Worm (Caenorhabditis elegans) whole organism, L2 larva: ENCODE measurements around the gene nhr-207.

Source experiments
- Y55F3AM.14 ChIP-seq: fragments of 200-800 bp; sonication (Bioruptor generic); optimal IDR thresholded peaks from 2 replicates; lab custom pipeline; 2018; ENCODE audit warnings: mild to moderate bottlenecking, missing genetic modification characterization, missing compliant biosample characterization
- ama-1 ChIP-seq: fragments of 150-350 bp; optimal IDR thresholded peaks from 2 replicates; lab custom pipeline; 2018; ENCODE audit warnings: inconsistent platforms
- fos-1 ChIP-seq: fragments of 150-350 bp; optimal IDR thresholded peaks from 2 replicates; lab custom pipeline; 2014; ENCODE audit warnings: missing biosample characterization, missing genetic modification characterization
- lin-11 ChIP-seq: fragments of 150-350 bp; sonication (generic microtip); optimal IDR thresholded peaks from 2 replicates; lab custom pipeline; 2014; ENCODE audit warnings: missing biosample characterization, missing genetic modification characterization, inconsistent platforms, mixed read lengths
- lin-13 ChIP-seq: fragments of 150-350 bp; optimal IDR thresholded peaks from 2 replicates; lab custom pipeline; 2014; ENCODE audit warnings: missing biosample characterization, missing genetic modification reagents, missing genetic modification characterization
- nhr-11 ChIP-seq: fragments of 150-350 bp; optimal IDR thresholded peaks from 2 replicates; lab custom pipeline; 2014; ENCODE audit warnings: missing biosample characterization, missing genetic modification characterization
- unc-62 ChIP-seq: fragments of 150-350 bp; optimal IDR thresholded peaks from 2 replicates; lab custom pipeline; 2014; ENCODE audit warnings: missing biosample characterization, missing genetic modification reagents, missing genetic modification characterization

- TF ChIP-seq unc-62 (GFP tag; lab: Kevin White, UChicago) (no peak), lin-11 (no peak), fos-1 (tag; lab: Kevin White, UChicago) (no peak), Y55F3AM.14 (no peak), nhr-11 (no peak), ama-1 (peak; percentile 58), lin-13 (GFP tag; lab: Kevin White, UChicago) (no peak)
Measured at ce11 chrV:12063036-12063435, 32.9 kb upstream of the nhr-207 start, which contains the start of gene clh-6.
